Worm (Caenorhabditis elegans) whole organism, L4/young adult: ENCODE results near the gene pdha-1.
A peak's percentile ranks its signal among the peaks of the same experiment; 100 is the strongest.

Experiments used
- W03F9.2 ChIP-seq: fragments of 150-350 bp; optimal IDR thresholded peaks from 2 replicates; lab custom pipeline; 2014; ENCODE audit warnings: missing biosample characterization, missing genetic modification characterization
- dao-5 ChIP-seq: sonication (generic microtip); optimal IDR thresholded peaks from 2 replicates; lab custom pipeline; 2016; ENCODE audit warnings: missing genotype, missing genetic modification characterization, moderate library complexity, missing compliant biosample characterization
- him-1 ChIP-seq: sonication (generic microtip); optimal IDR thresholded peaks from 2 replicates; lab custom pipeline; 2016; ENCODE audit warnings: missing genotype, missing genetic modification reagents, missing genetic modification characterization, missing compliant biosample characterization

The pdha-1 gene

DNA sequence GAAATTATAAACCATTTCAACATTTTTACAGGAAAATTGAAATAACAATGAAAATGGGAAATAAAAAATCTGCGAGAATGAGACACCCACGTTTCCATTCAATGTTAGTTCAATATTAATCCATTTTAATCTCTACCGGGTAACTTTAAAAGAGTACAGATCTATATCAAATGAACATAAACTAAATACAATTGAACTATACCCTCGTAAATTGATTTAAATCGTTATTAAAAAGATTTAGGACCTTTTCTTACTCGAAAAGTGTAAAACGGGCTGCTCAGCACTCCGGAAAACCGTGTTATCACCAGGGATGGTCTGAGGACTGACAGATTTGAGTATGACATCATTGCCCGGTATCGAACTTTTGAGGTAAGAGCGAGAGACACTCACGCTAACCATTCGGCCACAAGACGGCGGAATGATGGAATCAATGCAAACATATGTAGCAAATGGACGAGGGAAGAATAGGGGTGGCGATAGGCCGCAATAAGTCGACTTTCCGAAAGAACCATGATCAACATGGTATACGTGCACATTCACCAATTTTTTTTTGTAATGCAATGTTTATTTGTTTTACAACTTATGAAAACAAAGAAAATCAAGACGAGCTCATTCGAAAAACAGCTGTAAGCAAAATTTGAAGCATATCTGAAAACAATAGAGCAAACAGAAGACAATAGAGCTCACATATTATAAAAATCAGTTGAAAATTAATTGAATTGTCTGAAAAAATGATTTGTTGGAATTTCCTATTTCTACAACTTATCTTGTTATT lies 41.0 kb downstream of the pdha-1 start, which contains the start of the genes chst-1 and C41C4.9:
chst-1 (minus strand) TSS at position 51 of the 775 bp plus-strand sequence.
C41C4.9 (plus strand) TSS at position 725 of the 775 bp plus-strand sequence.
- TF ChIP-seq W03F9.2 (no peak), him-1 (peak; percentile 19), dao-5 (tag; lab: Kevin White, UChicago) (peak; percentile 90)

ce11 chrII:8112063-8112462 lies 46.0 kb downstream of the pdha-1 start, which contains the start of gene lron-4:
Gene lron-4 (minus strand): TSS chrII:8112163.
- TF ChIP-seq W03F9.2 (no peak), him-1 (no peak), dao-5 (tag; lab: Kevin White, UChicago) (no peak)

DNA sequence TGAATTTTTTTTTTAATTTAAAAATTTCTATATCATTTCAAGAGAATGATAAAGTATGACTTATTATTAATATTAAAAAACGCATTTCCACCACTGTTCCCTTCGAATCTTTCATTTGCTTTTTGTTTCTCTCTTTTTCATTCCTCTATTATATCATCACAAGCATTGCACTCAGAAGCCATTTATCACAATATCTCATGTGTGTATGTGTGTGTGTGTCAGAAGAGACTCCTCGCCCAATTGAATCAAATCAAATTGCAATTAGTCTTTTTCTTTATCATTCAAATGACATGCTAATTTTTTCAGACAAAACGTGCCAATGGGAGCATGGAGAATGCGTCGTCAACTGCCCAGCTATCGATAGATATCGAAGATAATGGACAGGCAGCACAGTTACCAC lies 50.1 kb downstream of the pdha-1 start, which contains the start of gene unc-105:
unc-105 (plus strand) TSS at position 301 of the 400 bp plus-strand sequence.
- TF ChIP-seq dao-5 (tag; lab: Kevin White, UChicago): no peak
- TF ChIP-seq him-1: no peak
- no peak for TF ChIP-seq W03F9.2

DNA sequence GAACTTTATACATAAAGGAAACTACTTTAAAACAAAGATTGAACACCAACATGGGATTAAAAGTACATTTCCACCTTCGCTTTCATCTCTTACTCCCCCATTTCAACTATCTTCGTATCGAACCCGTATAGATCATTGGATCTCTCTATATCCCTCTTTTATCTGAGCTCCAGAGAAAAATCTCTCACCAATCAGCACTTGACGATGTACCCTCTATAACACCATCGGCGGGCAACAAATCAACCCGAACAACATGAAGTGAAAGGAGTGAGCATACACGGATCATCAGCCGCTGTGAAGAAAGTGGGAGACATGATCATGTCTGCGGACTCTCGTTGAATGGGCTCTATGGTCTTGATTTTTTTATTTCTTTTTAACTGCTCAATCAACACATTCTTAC lies 51.3 kb downstream of the pdha-1 start:
- TF ChIP-seq dao-5 (tag; lab: Kevin White, UChicago) (no peak), W03F9.2 (no peak)
